Fruit fly (Drosophila melanogaster): ENCODE data around the gene Roc1a.

Roc1a gene

DNA sequence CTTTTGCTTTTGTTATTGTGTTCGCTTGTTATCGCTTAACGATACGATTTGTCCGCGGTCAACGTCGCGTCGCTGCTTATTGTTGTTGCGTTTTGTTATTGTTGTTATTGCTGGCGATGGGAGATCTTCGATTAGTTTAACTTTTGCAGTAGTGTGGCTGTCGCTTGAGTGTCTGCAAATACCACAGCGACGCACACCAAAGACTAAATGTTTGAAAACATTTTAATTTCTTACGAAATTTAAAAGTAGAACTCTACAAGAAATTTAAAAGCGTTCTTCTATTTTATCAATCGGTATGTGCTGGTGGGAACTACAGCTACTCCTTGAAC, 27.0 kb upstream of the Roc1a start, which contains the start of gene spdi (continued):
- no peak for TF ChIP-seq lov (optimal IDR thresholded peaks at IDR 0.05)
- TF ChIP-seq lov (GFP tag; IDR thresholded peaks at IDR 0.05) = no peak
- no peak for TF ChIP-seq Poxn (GFP tag; IDR thresholded peaks at IDR 0.05)
- no peak for TF ChIP-seq CG9609 (GFP tag; optimal IDR thresholded peaks at IDR 0.05)
- TF ChIP-seq CG32767 (GFP tag; IDR thresholded peaks at IDR 0.05) = no peak
- no peak for TF ChIP-seq Elba2 (GFP tag; optimal IDR thresholded peaks at IDR 0.05)
- no peak for TF ChIP-seq CG13624 (GFP tag; optimal IDR thresholded peaks at IDR 0.05)
- no peak for TF ChIP-seq bigmax (GFP tag; optimal IDR thresholded peaks at IDR 0.05)
- TF ChIP-seq Oli (tag; optimal IDR thresholded peaks at IDR 0.05) = no peak
- TF ChIP-seq CG11247 (GFP tag; IDR thresholded peaks at IDR 0.05) = no peak
- TF ChIP-seq CG34376 (GFP tag; optimal IDR thresholded peaks at IDR 0.05) = peak; percentile 28
- TF ChIP-seq slou (GFP tag; optimal IDR thresholded peaks at IDR 0.05) = no peak
- no peak for TF ChIP-seq CG9817 (tag; optimal IDR thresholded peaks at IDR 0.05)
- TF ChIP-seq CG11085 (GFP tag; IDR thresholded peaks at IDR 0.05) = no peak
- peak in 1 of 2 experiments; percentile 39 for TF ChIP-seq Pdp1 (GFP tag; optimal IDR thresholded peaks at IDR 0.05)
- TF ChIP-seq sr (GFP tag; IDR thresholded peaks at IDR 0.05) = no peak
- TF ChIP-seq cas (GFP tag; IDR thresholded peaks at IDR 0.05) = no peak
- peak; percentile 37 for TF ChIP-seq trem (tag; optimal IDR thresholded peaks at IDR 0.05)
- TF ChIP-seq psq (GFP tag; optimal IDR thresholded peaks at IDR 0.05) = no peak
- no peak for TF ChIP-seq Gug (GFP tag; IDR thresholded peaks at IDR 0.05)
- no peak for TF ChIP-seq CG11456 (GFP tag; IDR thresholded peaks at IDR 0.05)
- no peak for TF ChIP-seq Oaz (GFP tag; IDR thresholded peaks at IDR 0.05)
- no peak for TF ChIP-seq Bgb (GFP tag; IDR thresholded peaks at IDR 0.05; ENCODE audit: partially characterized antibody)
- no peak for TF ChIP-seq knrl (GFP tag; IDR thresholded peaks at IDR 0.05; ENCODE audit: partially characterized antibody)
- no peak for TF ChIP-seq twi (tag; optimal IDR thresholded peaks at IDR 0.05)
- TF ChIP-seq CrebB (tag; optimal IDR thresholded peaks at IDR 0.05) = no peak
- TF ChIP-seq tgo (GFP tag; IDR thresholded peaks at IDR 0.05) = no peak
- TF ChIP-seq CG30403 (GFP tag; optimal IDR thresholded peaks at IDR 0.05) = no peak
- no peak for TF ChIP-seq CG11695 (GFP tag; IDR thresholded peaks at IDR 0.05)
- no peak for TF ChIP-seq CG31365 (tag; optimal IDR thresholded peaks at IDR 0.05)
- no peak for TF ChIP-seq shn (GFP tag; optimal IDR thresholded peaks at IDR 0.05)
- TF ChIP-seq Sry-δ (GFP tag; optimal IDR thresholded peaks at IDR 0.05) = peak; percentile 89
- TF ChIP-seq sna (GFP tag; IDR thresholded peaks at IDR 0.05; ENCODE audit: partially characterized antibody) = no peak
- peak; percentile 51 for TF ChIP-seq MESR4 (GFP tag; optimal IDR thresholded peaks at IDR 0.05)
- no peak for TF ChIP-seq CG42726 (GFP tag; IDR thresholded peaks at IDR 0.05; ENCODE audit: partially characterized antibody)
- TF ChIP-seq B-H1 (GFP tag; IDR thresholded peaks at IDR 0.05) = no peak
- no peak for TF ChIP-seq salm (tag; optimal IDR thresholded peaks at IDR 0.05)
- TF ChIP-seq mld (GFP tag; IDR thresholded peaks at IDR 0.05; ENCODE audit: partially characterized antibody) = no peak
- TF ChIP-seq chm (GFP tag; IDR thresholded peaks at IDR 0.05) = no peak; the same call in 1 of the 2 replicates
- TF ChIP-seq CG10543 (GFP tag; optimal IDR thresholded peaks at IDR 0.05) = no peak
- no peak for TF ChIP-seq Mes4 (GFP tag; optimal IDR thresholded peaks at IDR 0.05)
- no peak for TF ChIP-seq Hsf (GFP tag; optimal IDR thresholded peaks at IDR 0.05)
- TF ChIP-seq HmgZ (tag; optimal IDR thresholded peaks at IDR 0.05) = peak; percentile 19
- TF ChIP-seq ro (GFP tag; IDR thresholded peaks at IDR 0.05) = no peak
- TF ChIP-seq repo (GFP tag; optimal IDR thresholded peaks at IDR 0.05) = no peak
- no peak for TF ChIP-seq zf30C (GFP tag; optimal IDR thresholded peaks at IDR 0.05)
- TF ChIP-seq pfk (GFP tag; optimal IDR thresholded peaks at IDR 0.05) = no peak
- TF ChIP-seq Ets97D (GFP tag; optimal IDR thresholded peaks at IDR 0.05) = no peak
- no peak for TF ChIP-seq hb (GFP tag; IDR thresholded peaks at IDR 0.05; ENCODE audit: partially characterized antibody)
- no peak for TF ChIP-seq H2.0 (GFP tag; IDR thresholded peaks at IDR 0.05)
- TF ChIP-seq Lpt (GFP tag; optimal IDR thresholded peaks at IDR 0.05) = no peak
- no peak for TF ChIP-seq CG1832 (GFP tag; optimal IDR thresholded peaks at IDR 0.05)
- TF ChIP-seq ATbp (GFP tag; optimal IDR thresholded peaks at IDR 0.05) = no peak
